Worm (Caenorhabditis elegans): ENCODE measurements around the gene C16H3.3.
"Not testable (repeated sequence)": the region's sequence is repeated elsewhere in the genome, so short reads cannot be mapped to it uniquely, and the experiment has no call there.

Gene C16H3.3

ce11 chrX:17609948-17610347 is at the start of gene C16H3.3:
TSS of gene C16H3.3 (minus strand) at chrX:17610048.
- TF ChIP-seq elt-3 (tag; optimal IDR thresholded peaks at IDR 0.05) (no peak), nhr-67 (tag; optimal IDR thresholded peaks at IDR 0.05) (no peak), ZK546.5 (tag; optimal IDR thresholded peaks at IDR 0.05) (no peak)

- not testable (repeated sequence) for TF ChIP-seq hmg-11, nhr-67, R02D3.7 (tag; optimal IDR thresholded peaks at IDR 0.05)
Measured at ce11 chrX:17649380-17649779, 39.5 kb upstream of the C16H3.3 start, which contains the start of gene tmem-218. TSS of gene tmem-218 (plus strand) at chrX:17649680.

ce11 chrX:17643812-17644211 is 34.0 kb upstream of the C16H3.3 start:
- TF ChIP-seq elt-1 (tag; optimal IDR thresholded peaks at IDR 0.05), result no peak
- TF ChIP-seq ceh-9 (tag; optimal IDR thresholded peaks at IDR 0.05), result no peak
- peak; percentile 14 for TF ChIP-seq nhr-23 (tag; optimal IDR thresholded peaks at IDR 0.05)
- TF ChIP-seq egl-27 (tag; optimal IDR thresholded peaks at IDR 0.05), result no peak
- no peak for TF ChIP-seq aly-2 (tag; optimal IDR thresholded peaks at IDR 0.05)
- no peak for TF ChIP-seq egl-5 (tag; optimal IDR thresholded peaks at IDR 0.05)
- TF ChIP-seq sea-2 (GFP tag; optimal IDR thresholded peaks at IDR 0.05), result no peak

- no peak for TF ChIP-seq eor-1 (tag; optimal IDR thresholded peaks at IDR 0.05)
- TF ChIP-seq fkh-2 (tag; optimal IDR thresholded peaks at IDR 0.05), result no peak
- TF ChIP-seq pqm-1 (tag; optimal IDR thresholded peaks at IDR 0.05), result no peak
- TF ChIP-seq lin-39 (tag; optimal IDR thresholded peaks at IDR 0.05), result no peak
- TF ChIP-seq ceh-16 (tag; optimal IDR thresholded peaks at IDR 0.05), result no peak
- TF ChIP-seq ceh-9 (tag; optimal IDR thresholded peaks at IDR 0.05), result no peak
- no peak for TF ChIP-seq nhr-11 (tag; optimal IDR thresholded peaks at IDR 0.05)
- no peak for TF ChIP-seq nhr-76 (tag; optimal IDR thresholded peaks at IDR 0.05)
- no peak for TF ChIP-seq aly-2 (tag; optimal IDR thresholded peaks at IDR 0.05)
- TF ChIP-seq nhr-12 (tag; optimal IDR thresholded peaks at IDR 0.05), result no peak
- no peak for TF ChIP-seq nhr-77 (tag; optimal IDR thresholded peaks at IDR 0.05)
- TF ChIP-seq ztf-11 (tag; optimal IDR thresholded peaks at IDR 0.05), result no peak
- TF ChIP-seq lin-15B (tag; optimal IDR thresholded peaks at IDR 0.05), result no peak
- TF ChIP-seq elt-1 (tag; optimal IDR thresholded peaks at IDR 0.05), result no peak
- TF ChIP-seq elt-2 (tag; optimal IDR thresholded peaks at IDR 0.05), result no peak
- TF ChIP-seq ceh-82 (tag; optimal IDR thresholded peaks at IDR 0.05), result no peak
- no peak for TF ChIP-seq ZK546.5 (tag; optimal IDR thresholded peaks at IDR 0.05)
- TF ChIP-seq nhr-67 (tag; optimal IDR thresholded peaks at IDR 0.05), result no peak
Measured at ce11 chrX:17642832-17643231, 33.0 kb upstream of the C16H3.3 start.

ce11 chrX:17640790-17641189 is 30.9 kb upstream of the C16H3.3 start, which contains the start of gene H18N23.2:
TSS of gene H18N23.2 (minus strand) at chrX:17640871.
- TF ChIP-seq nhr-77 (tag; optimal IDR thresholded peaks at IDR 0.05) (no peak), fos-1 (tag; optimal IDR thresholded peaks at IDR 0.05) (no peak), mml-1 (tag; optimal IDR thresholded peaks at IDR 0.05) (peak; percentile 90), ceh-9 (tag; optimal IDR thresholded peaks at IDR 0.05) (no peak), lsy-12 (tag; optimal IDR thresholded peaks at IDR 0.05) (peak; percentile 17), elt-2 (tag; optimal IDR thresholded peaks at IDR 0.05) (no peak), hmg-11 (tag; optimal IDR thresholded peaks at IDR 0.05) (no peak), aly-2 (tag; optimal IDR thresholded peaks at IDR 0.05) (no peak), fkh-2 (tag; optimal IDR thresholded peaks at IDR 0.05) (no peak), nhr-11 (tag; optimal IDR thresholded peaks at IDR 0.05) (no peak), mdl-1 (tag; optimal IDR thresholded peaks at IDR 0.05) (peak; percentile 52), nhr-43 (tag; optimal IDR thresholded peaks at IDR 0.05; ENCODE audit: poor library complexity, severe bottlenecking) (peak; percentile 97), tbx-2 (tag; optimal IDR thresholded peaks at IDR 0.05) (peak; percentile 13), nhr-28 (tag; optimal IDR thresholded peaks at IDR 0.05) (no peak), elt-3 (tag; optimal IDR thresholded peaks at IDR 0.05) (peak in 2 of 3 experiments; percentile 20 to 49), nhr-237 (tag; optimal IDR thresholded peaks at IDR 0.05) (no peak), unc-62 (GFP tag; optimal IDR thresholded peaks at IDR 0.05) (no peak), nhr-23 (tag; optimal IDR thresholded peaks at IDR 0.05) (peak; percentile 66), egl-5 (tag; optimal IDR thresholded peaks at IDR 0.05) (peak; percentile 12), snpc-4 (tag; optimal IDR thresholded peaks at IDR 0.05) (no peak), nhr-12 (tag; optimal IDR thresholded peaks at IDR 0.05) (no peak), pha-4 (tag; optimal IDR thresholded peaks at IDR 0.05) (peak; percentile 20), nhr-25 (tag; optimal IDR thresholded peaks at IDR 0.05) (peak; percentile 73), ceh-82 (tag; optimal IDR thresholded peaks at IDR 0.05) (no peak), nhr-76 (tag; optimal IDR thresholded peaks at IDR 0.05) (no peak), pqm-1 (tag; optimal IDR thresholded peaks at IDR 0.05) (no peak), R02D3.7 (tag; optimal IDR thresholded peaks at IDR 0.05) (no peak), nhr-67 (tag; optimal IDR thresholded peaks at IDR 0.05) (no peak), ztf-4 (tag; optimal IDR thresholded peaks at IDR 0.05) (no peak), daf-12 (tag; optimal IDR thresholded peaks at IDR 0.05) (no peak)

Measured in whole organism, L3 larva.